Worm (Caenorhabditis elegans) whole organism, young adult: ENCODE results near the gene Y116A8C.463.

Experiments
- B0035.1 ChIP-seq: sonication (generic microtip); optimal IDR thresholded peaks from 2 replicates; lab custom pipeline; 2016; ENCODE audit warnings: missing genetic modification characterization, mild to moderate bottlenecking, missing compliant biosample characterization, missing genotype, missing genetic modification reagents
- D2030.7 ChIP-seq: fragments of 200-800 bp; sonication (Bioruptor generic); IDR thresholded peaks from 2 replicates; pipeline ENCODE4 v1.3.6; 2022; ENCODE audit warnings: missing genetic modification reagents, missing genetic modification characterization, missing compliant biosample characterization
- F22D6.2 ChIP-seq: sonication (generic microtip); optimal IDR thresholded peaks from 2 replicates; lab custom pipeline; 2016; ENCODE audit warnings: mild to moderate bottlenecking, missing genetic modification characterization, missing compliant biosample characterization
- F23B12.7 ChIP-seq: sonication (generic microtip); optimal IDR thresholded peaks from 2 replicates; lab custom pipeline; 2017; ENCODE audit warnings: missing genetic modification characterization, mild to moderate bottlenecking, missing compliant biosample characterization, antibody characterized with exemption, moderate library complexity; ENCODE audit not compliant: insufficient read depth
- F33H1.4 ChIP-seq: fragments of 200-800 bp; sonication (Bioruptor generic); IDR thresholded peaks from 2 replicates; pipeline ENCODE4 v1.3.6; 2022; ENCODE audit warnings: missing genetic modification reagents, missing genetic modification characterization, missing compliant biosample characterization
- F52B5.7 ChIP-seq: sonication (generic microtip); optimal IDR thresholded peaks from 2 replicates; lab custom pipeline; 2016; ENCODE audit warnings: mild to moderate bottlenecking, missing genetic modification characterization, missing compliant biosample characterization
- Y53F4B.3 ChIP-seq: fragments of 200-800 bp; sonication (Bioruptor generic); IDR thresholded peaks from 2 replicates; pipeline ENCODE4 v1.3.6; 2022; ENCODE audit warnings: missing genetic modification reagents, missing genetic modification characterization, missing compliant biosample characterization
- Y56A3A.18 ChIP-seq: fragments of 200-800 bp; sonication (Bioruptor generic); IDR thresholded peaks from 2 replicates; pipeline ENCODE4 v1.3.6; 2022; ENCODE audit warnings: missing genetic modification reagents, missing genetic modification characterization, missing compliant biosample characterization
- akir-1 ChIP-seq: fragments of 200-800 bp; sonication (Bioruptor generic); optimal IDR thresholded peaks from 2 replicates; lab custom pipeline; 2018; ENCODE audit warnings: mild to moderate bottlenecking, missing genetic modification characterization, moderate library complexity, missing compliant biosample characterization
- aptf-3 ChIP-seq: fragments of 200-800 bp; sonication (Bioruptor generic); IDR thresholded peaks from 2 replicates; pipeline ENCODE4 v1.3.6; 2022; ENCODE audit warnings: missing genetic modification characterization, missing compliant biosample characterization
- atf-7 ChIP-seq: sonication (generic microtip); optimal IDR thresholded peaks from 2 replicates; lab custom pipeline; 2017; ENCODE audit warnings: mild to moderate bottlenecking, missing genetic modification characterization, missing compliant biosample characterization
- bed-2 ChIP-seq: fragments of 200-800 bp; sonication (Bioruptor generic); IDR thresholded peaks from 2 replicates; pipeline ENCODE4 v1.3.6; 2022; ENCODE audit warnings: missing genetic modification reagents, missing genetic modification characterization, missing compliant biosample characterization
- cebp-1 ChIP-seq, 2 experiments: fragments of 200-800 bp in 1 of 2; sonication (Bioruptor generic) in 1 of 2; sonication (generic microtip) in 1 of 2; IDR thresholded peaks in 1 of 2; optimal IDR thresholded peaks in 1 of 2; 2 replicates each; pipeline versions ENCODE4 v1.3.6 to Lab custom; 2017 to 2022; ENCODE audit warnings: missing compliant biosample characterization in 2 of 2, missing genetic modification characterization in 2 of 2, mild to moderate bottlenecking in 1 of 2, missing genetic modification reagents in 1 of 2, moderate library complexity in 1 of 2
- cebp-2 ChIP-seq: fragments of 200-800 bp; sonication (Bioruptor generic); IDR thresholded peaks from 2 replicates; pipeline ENCODE4 v1.3.6; 2022; ENCODE audit warnings: missing genetic modification characterization, missing compliant biosample characterization
- die-1 ChIP-seq: sonication (generic microtip); optimal IDR thresholded peaks from 2 replicates; lab custom pipeline; 2016; ENCODE audit warnings: missing genotype, mild to moderate bottlenecking, missing genetic modification characterization, missing compliant biosample characterization
- dpff-1 ChIP-seq: sonication (generic microtip); optimal IDR thresholded peaks from 2 replicates; lab custom pipeline; 2017; ENCODE audit warnings: mild to moderate bottlenecking, missing genetic modification characterization, missing compliant biosample characterization
- egrh-3 ChIP-seq: fragments of 200-800 bp; sonication (Bioruptor generic); IDR thresholded peaks from 2 replicates; pipeline ENCODE4 v1.3.6; 2022; ENCODE audit warnings: missing genetic modification reagents, missing genetic modification characterization, missing compliant biosample characterization
- ekl-4 ChIP-seq: fragments of 200-800 bp; sonication (Bioruptor generic); IDR thresholded peaks from 2 replicates; pipeline ENCODE4 v1.3.6; 2022; ENCODE audit warnings: missing genetic modification reagents, missing genetic modification characterization, missing compliant biosample characterization
- ets-4 ChIP-seq: fragments of 200-800 bp; sonication (Bioruptor generic); optimal IDR thresholded peaks from 2 replicates; lab custom pipeline; 2018; ENCODE audit warnings: mild to moderate bottlenecking, missing genetic modification characterization, missing compliant biosample characterization
- hlh-12 ChIP-seq: sonication (generic microtip); optimal IDR thresholded peaks from 2 replicates; lab custom pipeline; 2016; ENCODE audit warnings: missing genetic modification characterization, missing compliant biosample characterization
- hmg-20 ChIP-seq: fragments of 200-800 bp; sonication (Bioruptor generic); IDR thresholded peaks from 2 replicates; pipeline ENCODE4 v1.3.6; 2022; ENCODE audit warnings: missing genetic modification reagents, missing genetic modification characterization, missing compliant biosample characterization
- lir-1 ChIP-seq: fragments of 200-800 bp; sonication (Bioruptor generic); conservative IDR thresholded peaks from 2 replicates; pipeline ENCODE4 v1.3.6; 2022; ENCODE audit warnings: missing genetic modification reagents, missing genetic modification characterization, missing compliant biosample characterization
- lsy-27 ChIP-seq: sonication (generic microtip); optimal IDR thresholded peaks from 2 replicates; lab custom pipeline; 2017; ENCODE audit warnings: missing genetic modification characterization, mild to moderate bottlenecking, missing compliant biosample characterization, antibody characterized with exemption, missing genotype, borderline replicate concordance; ENCODE audit not compliant: insufficient read depth
- madf-8 ChIP-seq: fragments of 200-800 bp; sonication (Bioruptor generic); conservative IDR thresholded peaks from 2 replicates; pipeline ENCODE4 v1.3.6; 2022; ENCODE audit warnings: missing genetic modification reagents, missing genetic modification characterization, missing compliant biosample characterization
- mxl-1 ChIP-seq: sonication (generic microtip); optimal IDR thresholded peaks from 2 replicates; lab custom pipeline; 2016; ENCODE audit warnings: missing genetic modification characterization, missing compliant biosample characterization
- nfya-1 ChIP-seq: sonication (generic microtip); optimal IDR thresholded peaks from 2 replicates; lab custom pipeline; 2017; ENCODE audit warnings: antibody characterized with exemption, missing compliant biosample characterization, missing genetic modification characterization, borderline replicate concordance; ENCODE audit not compliant: insufficient read depth
- nfya-2 ChIP-seq: fragments of 200-800 bp; sonication (Bioruptor generic); IDR thresholded peaks from 2 replicates; pipeline ENCODE4 v1.3.6; 2022; ENCODE audit warnings: missing genetic modification reagents, missing genetic modification characterization, missing compliant biosample characterization
- pbrm-1 ChIP-seq: fragments of 200-800 bp; sonication (Bioruptor generic); IDR thresholded peaks from 2 replicates; pipeline ENCODE4 v1.3.6; 2022; ENCODE audit warnings: missing genetic modification reagents, missing genetic modification characterization, missing compliant biosample characterization
- pha-4 ChIP-seq: fragments of 150-350 bp; sonication (generic microtip); optimal IDR thresholded peaks from 2 replicates; lab custom pipeline; 2014; ENCODE audit warnings: missing biosample characterization, missing genetic modification reagents, missing genetic modification characterization
- rpc-1 ChIP-seq, 2 experiments: fragments of 150-350 bp in 1 of 2; sonication (generic microtip) in 1 of 2; optimal IDR thresholded peaks; 2 replicates each; lab custom pipeline; 2014 to 2018; ENCODE audit warnings: missing biosample characterization in 1 of 2, missing genetic modification characterization in 1 of 2, missing genetic modification reagents in 1 of 2, missing genotype in 1 of 2
- snpc-1.1 ChIP-seq: sonication (generic microtip); optimal IDR thresholded peaks from 2 replicates; lab custom pipeline; 2017; ENCODE audit warnings: missing genetic modification characterization, mild to moderate bottlenecking, missing compliant biosample characterization, antibody characterized with exemption, moderate library complexity, missing genotype, missing genetic modification reagents; ENCODE audit not compliant: insufficient read depth
- snpc-1.3 ChIP-seq: sonication (generic microtip); optimal IDR thresholded peaks from 2 replicates; lab custom pipeline; 2017; ENCODE audit warnings: missing genetic modification characterization, mild to moderate bottlenecking, missing compliant biosample characterization, antibody characterized with exemption, moderate library complexity, missing genotype, missing genetic modification reagents; ENCODE audit not compliant: insufficient read depth
- snpc-3.4 ChIP-seq: sonication (generic microtip); optimal IDR thresholded peaks from 2 replicates; lab custom pipeline; 2017; ENCODE audit warnings: missing genetic modification characterization, mild to moderate bottlenecking, missing compliant biosample characterization, antibody characterized with exemption, moderate library complexity, missing genotype, missing genetic modification reagents
- snpc-4 ChIP-seq, 5 experiments: fragments of 150-350 bp in 1 of 5; sonication (generic microtip) in 4 of 5; optimal IDR thresholded peaks; 2 replicates each; lab custom pipeline; 2014 to 2018; ENCODE audit warnings: missing genetic modification characterization in 5 of 5, missing biosample characterization in 3 of 5, antibody characterized with exemption in 2 of 5, mild to moderate bottlenecking in 2 of 5, missing compliant biosample characterization in 2 of 5, missing genotype in 2 of 5, moderate library complexity in 2 of 5, missing genetic modification reagents in 1 of 5
- sptf-2 ChIP-seq: fragments of 200-800 bp; sonication (Bioruptor generic); optimal IDR thresholded peaks from 2 replicates; lab custom pipeline; 2018; ENCODE audit warnings: mild to moderate bottlenecking, missing genetic modification characterization, missing compliant biosample characterization
- unc-62 ChIP-seq: fragments of 150-350 bp; optimal IDR thresholded peaks from 2 replicates; lab custom pipeline; 2014; ENCODE audit warnings: missing biosample characterization, missing genetic modification reagents, missing genetic modification characterization
- xnd-1 ChIP-seq: sonication (generic microtip); optimal IDR thresholded peaks from 2 replicates; lab custom pipeline; 2016; ENCODE audit warnings: missing genotype, missing genetic modification reagents, missing genetic modification characterization, missing compliant biosample characterization
- zfh-2 ChIP-seq: fragments of 200-800 bp; sonication (Bioruptor generic); conservative IDR thresholded peaks from 2 replicates; pipeline ENCODE4 v1.3.6; 2022; ENCODE audit warnings: missing genetic modification reagents, missing genetic modification characterization, missing compliant biosample characterization
- ztf-25 ChIP-seq: fragments of 200-800 bp; sonication (Bioruptor generic); IDR thresholded peaks from 2 replicates; pipeline ENCODE4 v1.3.6; 2022; ENCODE audit warnings: missing genetic modification reagents, missing genetic modification characterization, missing compliant biosample characterization

Y116A8C.463 gene

ce11 chrIV:16926558-16926957 lies 7.0 kb downstream of the Y116A8C.463 start:
- TF ChIP-seq aptf-3 (no peak), dpff-1 (no peak), die-1 (no peak), pha-4 (no peak), snpc-1.3 (tag; lab: Kevin White, UChicago) (no peak), zfh-2 (GFP tag; lab: Robert Waterston, UW) (no peak), cebp-1 (GFP tag; IDR thresholded peaks at IDR 0.05; lab: Robert Waterston, UW) (no peak), cebp-1 (tag; optimal IDR thresholded peaks at IDR 0.05; lab: Kevin White, UChicago) (no peak), ets-4 (GFP tag; lab: Kevin White, UChicago) (no peak), Y53F4B.3 (GFP tag; lab: Robert Waterston, UW) (no peak), cebp-2 (no peak), egrh-3 (GFP tag; lab: Robert Waterston, UW) (no peak), mxl-1 (no peak), D2030.7 (no peak), snpc-4 (GFP tag; optimal IDR thresholded peaks at IDR 0.05; lab: Kevin White, UChicago) (no peak), snpc-4 (tag; optimal IDR thresholded peaks at IDR 0.05; lab: Kevin White, UChicago) (no peak), ekl-4 (GFP tag; lab: Robert Waterston, UW) (no peak), nfya-2 (no peak), hmg-20 (GFP tag; lab: Robert Waterston, UW) (no peak)

- TF ChIP-seq atf-7 (tag; lab: Kevin White, UChicago): no peak
These were observed 11.6 kb downstream of the Y116A8C.463 start, which contains the start of gene Y116A8C.49 for ce11 chrIV:16931077-16931476. TSS of gene Y116A8C.49 (minus strand) at chrIV:16931177.

- peak; percentile 85 for TF ChIP-seq zfh-2 (GFP tag; lab: Robert Waterston, UW)
- TF ChIP-seq ztf-25 (GFP tag; lab: Robert Waterston, UW): 0 out of 2 replicates have a peak, but pooled peaks have one; percentile 33
- TF ChIP-seq egrh-3 (GFP tag; lab: Robert Waterston, UW): peak; percentile 80; the same call in 1 of the 2 replicates
- no peak for TF ChIP-seq unc-62 (GFP tag; lab: Kevin White, UChicago)
- TF ChIP-seq atf-7 (tag; lab: Kevin White, UChicago): no peak
- TF ChIP-seq F23B12.7 (tag; lab: Kevin White, UChicago): no peak
- TF ChIP-seq lsy-27 (tag; lab: Kevin White, UChicago): no peak
- TF ChIP-seq rpc-1 (optimal IDR thresholded peaks at IDR 0.05; lab: Kevin White, UChicago): no peak
- TF ChIP-seq rpc-1 (tag; optimal IDR thresholded peaks at IDR 0.05; lab: Kevin White, UChicago): no peak
- TF ChIP-seq F52B5.7: peak; percentile 3
- TF ChIP-seq B0035.1 (tag; lab: Kevin White, UChicago): no peak
- 0 out of 2 replicates have a peak, but pooled peaks have one; percentile 57 for TF ChIP-seq bed-2 (GFP tag; lab: Robert Waterston, UW)
- no peak for TF ChIP-seq pbrm-1 (GFP tag; lab: Robert Waterston, UW)
- TF ChIP-seq lir-1 (GFP tag; lab: Robert Waterston, UW): no peak
These were observed 16.5 kb downstream of the Y116A8C.463 start for ce11 chrIV:16936053-16936452.

ce11 chrIV:16939001-16939400 lies 19.5 kb downstream of the Y116A8C.463 start, which contains the start of gene Y116A8C.10:
TSS of gene Y116A8C.10 (minus strand) at chrIV:16939101.
- TF ChIP-seq B0035.1 (tag; lab: Kevin White, UChicago): no peak
- TF ChIP-seq F33H1.4 (GFP tag; lab: Robert Waterston, UW): no peak
- no peak for TF ChIP-seq nfya-1
- no peak for TF ChIP-seq xnd-1 (tag; lab: Kevin White, UChicago)
- no peak for TF ChIP-seq Y56A3A.18
- no peak for TF ChIP-seq hlh-12 (tag; lab: Kevin White, UChicago)
- TF ChIP-seq F22D6.2: no peak
- TF ChIP-seq snpc-3.4 (tag; lab: Kevin White, UChicago): no peak
- no peak for TF ChIP-seq sptf-2 (GFP tag; lab: Kevin White, UChicago)
- no peak for TF ChIP-seq madf-8 (GFP tag; lab: Robert Waterston, UW)
- no peak for TF ChIP-seq snpc-1.1
- no peak for TF ChIP-seq akir-1 (GFP tag; lab: Kevin White, UChicago)
- TF ChIP-seq, all 124 proteins: peak for 0
